Fruit fly (Drosophila melanogaster) whole organism, embryonic: ENCODE results near the gene Osi17.
A peak's percentile ranks its signal among the peaks of the same experiment; 100 is the strongest.

ENCODE experiments used
- C15 ChIP-seq: fragments of 200-800 bp; sonication (Bioruptor generic); IDR thresholded peaks from 3 replicates; pipeline ENCODE4 v1.3.6; 2022; ENCODE audit warnings: missing biosample characterization, missing genetic modification characterization
- CG10274 ChIP-seq: fragments of 200-800 bp; sonication (Bioruptor generic); optimal IDR thresholded peaks from 3 replicates; lab custom pipeline; 2017; ENCODE audit warnings: missing biosample characterization, mild to moderate bottlenecking, missing genetic modification characterization
- CG10321 ChIP-seq: fragments of 200-800 bp; sonication (Bioruptor generic); IDR thresholded peaks from 2 replicates; pipeline ENCODE4 v1.3.6; 2022; ENCODE audit warnings: missing biosample characterization, missing genetic modification characterization
- CG10462 ChIP-seq: fragments of 200-800 bp; sonication (Bioruptor generic); optimal IDR thresholded peaks from 2 replicates; lab custom pipeline; 2016; ENCODE audit warnings: missing biosample characterization, missing genetic modification characterization
- CG11398 ChIP-seq: fragments of 200-800 bp; sonication (Bioruptor generic); optimal IDR thresholded peaks from 2 replicates; lab custom pipeline; 2016; ENCODE audit warnings: missing biosample characterization, missing genetic modification characterization
- CG12219 ChIP-seq: fragments of 200-800 bp; sonication (Bioruptor generic); optimal IDR thresholded peaks from 3 replicates; lab custom pipeline; 2018; ENCODE audit warnings: missing biosample characterization, mild to moderate bottlenecking, missing genetic modification characterization
- CG12299 ChIP-seq: fragments of 200-800 bp; sonication (Bioruptor generic); optimal IDR thresholded peaks from 2 replicates; lab custom pipeline; 2018; ENCODE audit warnings: missing biosample characterization, mild to moderate bottlenecking, missing genetic modification characterization
- CG13287 ChIP-seq: fragments of 200-800 bp; sonication (Bioruptor generic); IDR thresholded peaks from 2 replicates; pipeline ENCODE4 v1.3.6; 2022; ENCODE audit warnings: missing biosample characterization, missing genetic modification characterization; ENCODE audit not compliant: partially characterized antibody
- CG13624 ChIP-seq: fragments of 200-800 bp; sonication (Bioruptor generic); optimal IDR thresholded peaks from 2 replicates; lab custom pipeline; 2016; ENCODE audit warnings: missing biosample characterization, missing genetic modification characterization
- CG14441 ChIP-seq: fragments of 200-800 bp; sonication (Bioruptor generic); IDR thresholded peaks from 2 replicates; pipeline ENCODE4 v1.3.6; 2022; ENCODE audit warnings: missing biosample characterization, missing genetic modification characterization
- CG14710 ChIP-seq: fragments of 200-800 bp; sonication (Bioruptor generic); optimal IDR thresholded peaks from 3 replicates; lab custom pipeline; 2019; ENCODE audit warnings: missing biosample characterization, mild to moderate bottlenecking, missing genetic modification characterization, moderate library complexity
- CG17568 ChIP-seq: fragments of 200-800 bp; sonication (Bioruptor generic); optimal IDR thresholded peaks from 2 replicates; lab custom pipeline; 2018; ENCODE audit warnings: missing biosample characterization, mild to moderate bottlenecking, missing genetic modification characterization, moderate library complexity
- CG2120 ChIP-seq: fragments of 200-800 bp; sonication (Bioruptor generic); optimal IDR thresholded peaks from 3 replicates; lab custom pipeline; 2016; ENCODE audit warnings: missing biosample characterization, missing genetic modification characterization
- CG32772 ChIP-seq: fragments of 200-800 bp; sonication (Bioruptor generic); IDR thresholded peaks from 2 replicates; pipeline ENCODE4 v1.3.6; 2022; ENCODE audit warnings: missing biosample characterization, missing genetic modification characterization
- CG3726 ChIP-seq: fragments of 200-800 bp; sonication (Bioruptor generic); IDR thresholded peaks from 3 replicates; pipeline ENCODE4, ENCODE4 v1.3.6; 2022; ENCODE audit warnings: missing biosample characterization, missing genetic modification characterization
- CG7271 ChIP-seq: fragments of 200-800 bp; sonication (Bioruptor generic); optimal IDR thresholded peaks from 2 replicates; lab custom pipeline; 2018; ENCODE audit warnings: missing biosample characterization, mild to moderate bottlenecking, missing genetic modification characterization, moderate library complexity
- CG7786 ChIP-seq: fragments of 200-800 bp; sonication (Bioruptor generic); optimal IDR thresholded peaks from 2 replicates; lab custom pipeline; 2016; ENCODE audit warnings: missing biosample characterization, missing genetic modification characterization
- CG7963 ChIP-seq: fragments of 200-800 bp; sonication (Bioruptor generic); IDR thresholded peaks from 3 replicates; pipeline ENCODE4 v1.3.6; 2022; ENCODE audit warnings: missing biosample characterization, missing genetic modification characterization; ENCODE audit not compliant: partially characterized antibody
- Dad ChIP-seq: fragments of 200-800 bp; sonication (Bioruptor generic); optimal IDR thresholded peaks from 3 replicates; lab custom pipeline; 2016; ENCODE audit warnings: missing biosample characterization, missing genetic modification characterization
- Dll ChIP-seq: fragments of 200-800 bp; sonication (Bioruptor generic); IDR thresholded peaks from 4 replicates; pipeline ENCODE4 v1.3.6; 2022; ENCODE audit warnings: missing biosample characterization, missing genetic modification characterization; ENCODE audit not compliant: partially characterized antibody
- Doc2 ChIP-seq: fragments of 200-800 bp; sonication (Bioruptor generic); IDR thresholded peaks from 2 replicates; pipeline ENCODE4 v1.3.6; 2022; ENCODE audit warnings: missing biosample characterization, missing genetic modification characterization
- HLH54F ChIP-seq: fragments of 200-800 bp; sonication (Bioruptor generic); optimal IDR thresholded peaks from 3 replicates; lab custom pipeline; 2016; ENCODE audit warnings: missing biosample characterization, missing genetic modification characterization
- Max ChIP-seq: fragments of 200-800 bp; sonication (Bioruptor generic); optimal IDR thresholded peaks from 2 replicates; lab custom pipeline; 2016; ENCODE audit warnings: missing biosample characterization, mild to moderate bottlenecking, missing genetic modification characterization
- Side ChIP-seq: fragments of 200-800 bp; sonication (Bioruptor generic); optimal IDR thresholded peaks from 2 replicates; lab custom pipeline; 2016; ENCODE audit warnings: missing biosample characterization, missing genetic modification characterization
- Sin3A ChIP-seq: fragments of >200 bp; optimal IDR thresholded peaks from 2 replicates; lab custom pipeline; 2018
- TFAM ChIP-seq: fragments of 200-800 bp; sonication (Bioruptor generic); optimal IDR thresholded peaks from 2 replicates; lab custom pipeline; 2017; ENCODE audit warnings: missing biosample characterization, missing genetic modification characterization, inconsistent platforms
- ara ChIP-seq: fragments of 200-800 bp; sonication (Bioruptor generic); IDR thresholded peaks from 2 replicates; pipeline ENCODE4 v1.3.6; 2022; ENCODE audit warnings: missing biosample characterization, missing genetic modification characterization
- bsh ChIP-seq, 2 experiments: fragments of 200-800 bp; sonication (Bioruptor generic); optimal IDR thresholded peaks; 2 replicates each; lab custom pipeline; 2017 to 2018; ENCODE audit warnings: mild to moderate bottlenecking in 2 of 2, missing biosample characterization in 2 of 2, missing genetic modification characterization in 2 of 2, moderate library complexity in 1 of 2
- dmrt11E ChIP-seq: fragments of 200-800 bp; sonication (Bioruptor generic); optimal IDR thresholded peaks from 3 replicates; lab custom pipeline; 2018; ENCODE audit warnings: missing biosample characterization, mild to moderate bottlenecking, missing genetic modification characterization, moderate library complexity
- eve ChIP-seq, 2 experiments: fragments of >200 bp; optimal IDR thresholded peaks; 2 replicates each; lab custom pipeline; 2017; ENCODE audit warnings: missing biosample characterization in 2 of 2, missing genetic modification characterization in 2 of 2
- exex ChIP-seq: fragments of 200-800 bp; sonication (Bioruptor generic); optimal IDR thresholded peaks from 4 replicates; lab custom pipeline; 2018; ENCODE audit warnings: missing biosample characterization, mild to moderate bottlenecking, missing genetic modification characterization, moderate library complexity
- fd102C ChIP-seq: fragments of 200-800 bp; sonication (Bioruptor generic); optimal IDR thresholded peaks from 2 replicates; lab custom pipeline; 2018; ENCODE audit warnings: missing biosample characterization, mild to moderate bottlenecking, missing genetic modification characterization, moderate library complexity
- gsb ChIP-seq: fragments of 200-800 bp; sonication (Bioruptor generic); IDR thresholded peaks from 2 replicates; pipeline ENCODE4 v1.3.6; 2022; ENCODE audit warnings: missing biosample characterization, missing genetic modification characterization
- odd ChIP-seq: fragments of 200-800 bp; sonication (Bioruptor generic); optimal IDR thresholded peaks from 2 replicates; lab custom pipeline; 2017; ENCODE audit warnings: missing biosample characterization, mild to moderate bottlenecking, missing genetic modification characterization
- pb ChIP-seq: fragments of 200-800 bp; sonication (Bioruptor generic); optimal IDR thresholded peaks from 3 replicates; lab custom pipeline; 2016; ENCODE audit warnings: missing biosample characterization, missing genetic modification characterization
- pum ChIP-seq: fragments of 200-800 bp; sonication (Bioruptor generic); optimal IDR thresholded peaks from 2 replicates; lab custom pipeline; 2016; ENCODE audit warnings: missing biosample characterization, missing genetic modification characterization
- ro ChIP-seq: fragments of 200-800 bp; sonication (Bioruptor generic); IDR thresholded peaks from 2 replicates; pipeline ENCODE4 v1.3.6; 2022; ENCODE audit warnings: missing biosample characterization, missing genetic modification characterization
- seq ChIP-seq: fragments of 200-800 bp; sonication (Bioruptor generic); IDR thresholded peaks from 2 replicates; pipeline ENCODE4 v1.3.6; 2022; ENCODE audit warnings: missing biosample characterization, missing genetic modification characterization
- tin ChIP-seq: fragments of 200-800 bp; sonication (Bioruptor generic); optimal IDR thresholded peaks from 3 replicates; lab custom pipeline; 2016; ENCODE audit warnings: missing biosample characterization, missing genetic modification characterization
- tx ChIP-seq: fragments of 200-800 bp; sonication (Bioruptor generic); optimal IDR thresholded peaks from 2 replicates; lab custom pipeline; 2016; ENCODE audit warnings: missing biosample characterization, missing genetic modification characterization
- yki ChIP-seq: fragments of >200 bp; optimal IDR thresholded peaks from 3 replicates; lab custom pipeline; 2018
- zen ChIP-seq: fragments of 200-800 bp; sonication (Bioruptor generic); optimal IDR thresholded peaks from 3 replicates; lab custom pipeline; 2018; ENCODE audit warnings: missing biosample characterization, mild to moderate bottlenecking, missing genetic modification characterization, moderate library complexity
- zfh2 ChIP-seq: fragments of 200-800 bp; sonication (Bioruptor generic); optimal IDR thresholded peaks from 2 replicates; lab custom pipeline; 2016; ENCODE audit warnings: missing biosample characterization, missing genetic modification characterization

Osi17 gene

dm6 chr3R:6373512-6374306 is 62.1 kb downstream of the Osi17 start (continued):
- TF ChIP-seq ro (GFP tag; lab: Robert Waterston, UW) (no peak), CG13624 (GFP tag; lab: Kevin White, UChicago) (peak; percentile 42), seq (peak; percentile 52; the same call in 1 of the 2 replicates), zen (tag; lab: Kevin White, UChicago) (no peak), CG11398 (GFP tag; lab: Kevin White, UChicago) (peak; percentile 38), tx (peak; percentile 6), Dad (GFP tag; lab: Kevin White, UChicago) (no peak), Max (GFP tag; lab: Kevin White, UChicago) (peak; percentile 71), CG32772 (GFP tag; lab: Robert Waterston, UW) (no peak), CG14441 (no peak), zfh2 (GFP tag; lab: Kevin White, UChicago) (no peak), exex (peak; percentile 32), Sin3A (lab: Kevin White, UChicago) (no peak), fd102C (GFP tag; lab: Kevin White, UChicago) (no peak), tin (GFP tag; lab: Kevin White, UChicago) (no peak), Doc2 (GFP tag; lab: Robert Waterston, UW) (no peak), odd (GFP tag; lab: Kevin White, UChicago) (peak; percentile 66), CG7963 (GFP tag; lab: Robert Waterston, UW) (no peak), dmrt11E (tag; lab: Kevin White, UChicago) (no peak), pum (no peak), C15 (GFP tag; lab: Robert Waterston, UW) (peak; percentile 55; the same call in 1 of the 3 replicates), pb (GFP tag; lab: Kevin White, UChicago) (no peak), yki (lab: Kevin White, UChicago) (no peak), CG17568 (GFP tag; lab: Kevin White, UChicago) (no peak), Side (no peak), gsb (GFP tag; lab: Robert Waterston, UW) (peak; percentile 37; the same call in 1 of the 2 replicates), CG10321 (GFP tag; lab: Robert Waterston, UW) (no peak; the same call in 1 of the 2 replicates), CG10274 (no peak), CG12219 (GFP tag; lab: Kevin White, UChicago) (peak; percentile 6), eve (GFP tag; optimal IDR thresholded peaks at IDR 0.05; lab: Kevin White, UChicago) (no peak), Dll (GFP tag; lab: Robert Waterston, UW) (peak; percentile 61; the same call in 3 of the 4 replicates), CG7271 (tag; lab: Kevin White, UChicago) (no peak), TFAM (no peak), ara (0 out of 2 replicates have a peak, but pooled peaks have one; percentile 26), CG10462 (peak; percentile 27), CG13287 (GFP tag; lab: Robert Waterston, UW) (peak; percentile 49), CG2120 (GFP tag; lab: Kevin White, UChicago) (peak; percentile 59), CG12299 (tag; lab: Kevin White, UChicago) (peak; percentile 73), bsh (GFP tag; optimal IDR thresholded peaks at IDR 0.05; lab: Kevin White, UChicago) (peak in 1 of 2 experiments; percentile 40), CG7786 (GFP tag; lab: Kevin White, UChicago) (no peak), CG14710 (tag; lab: Kevin White, UChicago) (peak; percentile 49), HLH54F (GFP tag; lab: Kevin White, UChicago) (no peak), CG3726 (no peak)
